Worm (Caenorhabditis elegans) whole organism, L4 larva: ENCODE data around the gene F19H6.6.

ENCODE experiments used
- F10B5.3 ChIP-seq: sonication (generic microtip); optimal IDR thresholded peaks from 2 replicates; lab custom pipeline; 2016; ENCODE audit warnings: mild to moderate bottlenecking, missing genetic modification characterization, missing compliant biosample characterization
- F44E2.7 ChIP-seq: fragments of 200-800 bp; sonication (Bioruptor generic); IDR thresholded peaks from 2 replicates; pipeline ENCODE4 v2.1.2; 2022; ENCODE audit warnings: missing genetic modification characterization, missing compliant biosample characterization
- R02D3.7 ChIP-seq: fragments of 150-350 bp; sonication (generic microtip); optimal IDR thresholded peaks from 3 replicates; lab custom pipeline; 2014; ENCODE audit warnings: missing biosample characterization, missing genetic modification characterization
- Y105C5A.15 ChIP-seq: fragments of 200-800 bp; sonication (Bioruptor generic); IDR thresholded peaks from 2 replicates; pipeline ENCODE4 v1.3.6; 2022; ENCODE audit warnings: missing genetic modification characterization, missing compliant biosample characterization
- Y5F2A.4 ChIP-seq: fragments of 200-800 bp; sonication (Bioruptor generic); optimal IDR thresholded peaks from 2 replicates; lab custom pipeline; 2018; ENCODE audit warnings: mild to moderate bottlenecking, missing genetic modification characterization, missing compliant biosample characterization
- Y75B8A.6 ChIP-seq: fragments of 200-800 bp; sonication (Bioruptor generic); IDR thresholded peaks from 2 replicates; pipeline ENCODE4 v1.3.6; 2022; ENCODE audit warnings: missing genetic modification reagents, missing genetic modification characterization, missing compliant biosample characterization
- ZK337.2 ChIP-seq: fragments of 200-800 bp; sonication (Bioruptor generic); IDR thresholded peaks from 2 replicates; pipeline ENCODE4 v1.3.6; 2022; ENCODE audit warnings: missing genetic modification reagents, missing genetic modification characterization, missing compliant biosample characterization
- ZK546.5 ChIP-seq, 2 experiments: sonication (generic microtip); optimal IDR thresholded peaks; 2 replicates each; lab custom pipeline; 2017; ENCODE audit warnings: missing biosample characterization in 2 of 2, missing genetic modification characterization in 2 of 2
- aha-1 ChIP-seq: fragments of 150-350 bp; peaks from one replicate; lab custom pipeline; 2014; ENCODE audit warnings: missing biosample characterization, missing genetic modification characterization
- ceh-28 ChIP-seq: fragments of 150-350 bp; optimal IDR thresholded peaks from 2 replicates; lab custom pipeline; 2014; ENCODE audit warnings: missing biosample characterization, missing genetic modification reagents, missing genetic modification characterization
- ceh-32 ChIP-seq: sonication (generic microtip); optimal IDR thresholded peaks from 2 replicates; lab custom pipeline; 2016; ENCODE audit warnings: mild to moderate bottlenecking, missing genetic modification characterization, missing compliant biosample characterization; ENCODE audit not compliant: poor library complexity
- ceh-62 ChIP-seq: sonication (generic microtip); optimal IDR thresholded peaks from 2 replicates; lab custom pipeline; 2017; ENCODE audit warnings: missing biosample characterization, missing genetic modification characterization
- ceh-82 ChIP-seq: sonication (generic microtip); optimal IDR thresholded peaks from 2 replicates; lab custom pipeline; 2017; ENCODE audit warnings: missing biosample characterization, missing genetic modification characterization
- cey-2 ChIP-seq: sonication (generic microtip); optimal IDR thresholded peaks from 3 replicates; lab custom pipeline; 2017; ENCODE audit warnings: missing genetic modification characterization, mild to moderate bottlenecking, missing compliant biosample characterization, antibody characterized with exemption, borderline replicate concordance; ENCODE audit not compliant: insufficient read depth
- ctbp-1 ChIP-seq: fragments of 200-800 bp; sonication (Bioruptor generic); IDR thresholded peaks from 2 replicates; pipeline ENCODE4 v1.3.6; 2022; ENCODE audit warnings: missing genetic modification reagents, missing genetic modification characterization, missing compliant biosample characterization
- daf-16 ChIP-seq, 3 experiments: sonication (generic microtip); optimal IDR thresholded peaks; 2 replicates each; lab custom pipeline; 2016 to 2017; ENCODE audit warnings: missing genetic modification characterization in 3 of 3, missing genetic modification reagents in 3 of 3, mild to moderate bottlenecking in 2 of 3, missing compliant biosample characterization in 2 of 3, missing biosample characterization in 1 of 3, moderate library complexity in 1 of 3
- daf-19 ChIP-seq: fragments of 200-800 bp; sonication (Bioruptor generic); conservative IDR thresholded peaks from 2 replicates; pipeline ENCODE4 v1.3.6; 2022; ENCODE audit warnings: missing genetic modification characterization, missing compliant biosample characterization
- daf-8 ChIP-seq: fragments of 200-800 bp; sonication (Bioruptor generic); IDR thresholded peaks from 2 replicates; pipeline ENCODE4 v1.3.6; 2022; ENCODE audit warnings: missing genetic modification characterization, missing compliant biosample characterization
- dmd-6 ChIP-seq: fragments of 200-800 bp; sonication (Bioruptor generic); IDR thresholded peaks from 2 replicates; pipeline ENCODE4 v1.3.6; 2022; ENCODE audit warnings: missing genetic modification reagents, missing genetic modification characterization, missing compliant biosample characterization
- duxl-1 ChIP-seq: sonication (generic microtip); optimal IDR thresholded peaks from 2 replicates; lab custom pipeline; 2016; ENCODE audit warnings: mild to moderate bottlenecking, missing genetic modification characterization, moderate library complexity, missing compliant biosample characterization; ENCODE audit not compliant: poor library complexity
- dve-1 ChIP-seq: sonication (generic microtip); optimal IDR thresholded peaks from 2 replicates; lab custom pipeline; 2017; ENCODE audit warnings: antibody characterized with exemption, mild to moderate bottlenecking, missing genetic modification characterization, missing compliant biosample characterization; ENCODE audit not compliant: insufficient read depth
- egl-27 ChIP-seq: sonication (generic microtip); optimal IDR thresholded peaks from 3 replicates; lab custom pipeline; 2017; ENCODE audit warnings: missing biosample characterization, missing genetic modification reagents, missing genetic modification characterization
- fos-1 ChIP-seq: fragments of 150-350 bp; optimal IDR thresholded peaks from 2 replicates; lab custom pipeline; 2014; ENCODE audit warnings: missing biosample characterization, missing genetic modification characterization
- hlh-30 ChIP-seq: sonication (generic microtip); optimal IDR thresholded peaks from 2 replicates; lab custom pipeline; 2017; ENCODE audit warnings: antibody characterized with exemption, mild to moderate bottlenecking, missing genetic modification characterization, missing compliant biosample characterization; ENCODE audit not compliant: insufficient read depth
- lin-1 ChIP-seq: fragments of 200-800 bp; sonication (Bioruptor generic); IDR thresholded peaks from 2 replicates; pipeline ENCODE4 v1.3.6; 2022; ENCODE audit warnings: missing genetic modification reagents, missing genetic modification characterization, missing compliant biosample characterization
- lir-3 ChIP-seq: sonication (generic microtip); optimal IDR thresholded peaks from 2 replicates; lab custom pipeline; 2016; ENCODE audit warnings: mild to moderate bottlenecking, missing genetic modification characterization, missing compliant biosample characterization
- madf-9 ChIP-seq: fragments of 200-800 bp; sonication (Bioruptor generic); conservative IDR thresholded peaks from 2 replicates; pipeline ENCODE4 v1.3.6; 2022; ENCODE audit warnings: missing genetic modification reagents, missing genetic modification characterization, missing compliant biosample characterization
- mep-1 ChIP-seq: fragments of 150-350 bp; sonication (generic microtip); optimal IDR thresholded peaks from 3 replicates; lab custom pipeline; 2014; ENCODE audit warnings: missing biosample characterization, missing genetic modification characterization
- mes-2 ChIP-seq: sonication (generic microtip); optimal IDR thresholded peaks from 2 replicates; lab custom pipeline; 2016; ENCODE audit warnings: missing genotype, mild to moderate bottlenecking, missing genetic modification characterization, missing compliant biosample characterization; ENCODE audit not compliant: poor library complexity, severe bottlenecking
- nhr-10 ChIP-seq: fragments of 150-350 bp; optimal IDR thresholded peaks from 2 replicates; lab custom pipeline; 2014; ENCODE audit warnings: missing biosample characterization, missing genetic modification characterization
- nhr-11 ChIP-seq: fragments of 150-350 bp; optimal IDR thresholded peaks from 2 replicates; lab custom pipeline; 2014; ENCODE audit warnings: missing biosample characterization, missing genetic modification characterization
- nhr-25 ChIP-seq: sonication (generic microtip); optimal IDR thresholded peaks from 2 replicates; lab custom pipeline; 2017; ENCODE audit warnings: missing genetic modification characterization, mild to moderate bottlenecking, missing compliant biosample characterization, antibody characterized with exemption, moderate library complexity, borderline replicate concordance; ENCODE audit not compliant: insufficient read depth
- nhr-48 ChIP-seq: sonication (generic microtip); optimal IDR thresholded peaks from 2 replicates; lab custom pipeline; 2016; ENCODE audit warnings: mild to moderate bottlenecking, missing genetic modification characterization, missing compliant biosample characterization
- nhr-6 ChIP-seq: fragments of 150-350 bp; optimal IDR thresholded peaks from 2 replicates; lab custom pipeline; 2014; ENCODE audit warnings: missing biosample characterization, missing genetic modification characterization
- nhr-76 ChIP-seq: fragments of 150-350 bp; optimal IDR thresholded peaks from 2 replicates; lab custom pipeline; 2014; ENCODE audit warnings: missing biosample characterization, missing genetic modification characterization
- pha-4 ChIP-seq, 2 experiments: fragments of 150-350 bp in 1 of 2; fragments of 200-800 bp in 1 of 2; sonication (Bioruptor generic) in 1 of 2; IDR thresholded peaks in 1 of 2; optimal IDR thresholded peaks in 1 of 2; 2 replicates each; pipeline versions ENCODE4 v1.3.6 to Lab custom; 2014 to 2022; ENCODE audit warnings: missing genetic modification characterization in 2 of 2, missing genetic modification reagents in 2 of 2, missing biosample characterization in 1 of 2, missing compliant biosample characterization in 1 of 2
- pqm-1 ChIP-seq: sonication (generic microtip); optimal IDR thresholded peaks from 2 replicates; lab custom pipeline; 2017; ENCODE audit warnings: missing biosample characterization, missing genetic modification characterization
- rbr-2 ChIP-seq: sonication (generic microtip); optimal IDR thresholded peaks from 2 replicates; lab custom pipeline; 2016; ENCODE audit warnings: missing genotype, missing genetic modification characterization, missing compliant biosample characterization
- sdz-12 ChIP-seq: fragments of 200-800 bp; sonication (Bioruptor generic); optimal IDR thresholded peaks from 2 replicates; lab custom pipeline; 2018; ENCODE audit warnings: mild to moderate bottlenecking, missing genetic modification characterization, missing compliant biosample characterization
- snpc-1.2 ChIP-seq: fragments of 200-800 bp; sonication (Bioruptor generic); IDR thresholded peaks from 2 replicates; pipeline ENCODE4 v1.3.6; 2022; ENCODE audit warnings: missing genetic modification reagents, missing genetic modification characterization, missing compliant biosample characterization
- spr-1 ChIP-seq: sonication (generic microtip); optimal IDR thresholded peaks from 2 replicates; lab custom pipeline; 2016; ENCODE audit warnings: mild to moderate bottlenecking, missing genetic modification characterization, missing compliant biosample characterization
- tra-1 ChIP-seq: fragments of 200-800 bp; sonication (Bioruptor generic); IDR thresholded peaks from 2 replicates; pipeline ENCODE4 v1.3.6; 2022; ENCODE audit warnings: missing genetic modification reagents, missing genetic modification characterization, missing compliant biosample characterization
- unc-62 ChIP-seq, 3 experiments: fragments of 150-350 bp in 1 of 3; sonication (generic microtip); optimal IDR thresholded peaks in 2 of 3; peaks in 1 of 3; 1 replicate in 1 of 3; 2 replicates in 2 of 3; lab custom pipeline; 2014 to 2017; ENCODE audit warnings: missing biosample characterization in 3 of 3, missing genetic modification characterization in 3 of 3, missing genetic modification reagents in 3 of 3, missing genotype in 1 of 3
- vab-7 ChIP-seq: fragments of 200-800 bp; sonication (Bioruptor generic); IDR thresholded peaks from 2 replicates; pipeline ENCODE4 v1.3.6; 2022; ENCODE audit warnings: missing genetic modification reagents, missing genetic modification characterization, missing compliant biosample characterization
- zag-1 ChIP-seq: fragments of 150-350 bp; optimal IDR thresholded peaks from 2 replicates; lab custom pipeline; 2014; ENCODE audit warnings: missing biosample characterization, missing genetic modification characterization
- zfp-3 ChIP-seq: fragments of 200-800 bp; sonication (Bioruptor generic); conservative IDR thresholded peaks from 2 replicates; pipeline ENCODE4 v1.3.6; 2022; ENCODE audit warnings: missing genetic modification reagents, missing genetic modification characterization, missing compliant biosample characterization
- zip-11 ChIP-seq: fragments of 200-800 bp; sonication (Bioruptor generic); IDR thresholded peaks from 2 replicates; pipeline ENCODE4 v1.3.6; 2022; ENCODE audit warnings: missing genetic modification characterization, missing compliant biosample characterization
- zip-2 ChIP-seq: fragments of 150-350 bp; optimal IDR thresholded peaks from 2 replicates; lab custom pipeline; 2014; ENCODE audit warnings: missing biosample characterization, missing genetic modification characterization
- ztf-7 ChIP-seq: fragments of 150-350 bp; optimal IDR thresholded peaks from 2 replicates; lab custom pipeline; 2014; ENCODE audit warnings: missing biosample characterization, missing genetic modification characterization

The F19H6.6 gene

DNA sequence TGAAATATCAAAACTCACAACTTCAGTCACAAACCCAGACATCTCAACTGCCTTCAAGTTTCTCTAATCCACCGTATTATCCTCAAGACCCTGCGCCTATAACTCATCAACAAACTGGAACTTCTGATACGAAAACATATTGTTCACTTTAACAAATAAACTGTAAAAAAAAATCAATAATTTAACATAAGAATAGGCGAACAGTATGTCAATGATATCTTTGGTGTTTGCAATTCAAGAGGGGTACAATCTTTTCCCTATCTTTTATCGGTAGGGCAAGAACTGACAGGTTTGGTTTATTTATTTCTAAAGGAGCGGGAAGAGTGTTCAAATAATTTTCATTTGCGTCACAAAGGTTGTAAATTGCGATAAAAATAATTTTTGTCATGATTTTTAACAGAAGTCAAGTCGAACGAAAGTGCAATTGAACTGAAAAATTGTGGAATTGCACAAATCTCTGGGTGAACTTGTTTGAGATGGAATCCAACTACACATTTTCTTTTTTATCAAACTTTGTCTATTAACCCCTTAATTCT lies 2.4 kb downstream of the F19H6.6 start (continued):
- TF ChIP-seq ceh-28 (peak; percentile 98), rbr-2 (tag; lab: Kevin White, UChicago) (peak; percentile 99), F44E2.7 (GFP tag; lab: Robert Waterston, UW) (no peak), nhr-10 (tag; lab: Kevin White, UChicago) (peak; percentile 98), ceh-82 (tag; lab: Kevin White, UChicago) (peak; percentile 72), lir-3 (tag; lab: Kevin White, UChicago) (peak; percentile 94), ceh-32 (peak; percentile 89), egl-27 (tag; lab: Kevin White, UChicago) (peak; percentile 69), madf-9 (GFP tag; lab: Robert Waterston, UW) (peak; percentile 95), F10B5.3 (tag; lab: Kevin White, UChicago) (peak; percentile 95), sdz-12 (GFP tag; lab: Kevin White, UChicago) (no peak), ZK546.5 (tag; optimal IDR thresholded peaks at IDR 0.05; lab: Kevin White, UChicago) (peak; percentile 29 to 68), snpc-1.2 (GFP tag; lab: Robert Waterston, UW) (no peak), ceh-62 (tag; lab: Kevin White, UChicago) (peak; percentile 40), zfp-3 (GFP tag; lab: Robert Waterston, UW) (peak; percentile 95), mep-1 (tag; lab: Kevin White, UChicago) (peak; percentile 100), daf-8 (GFP tag; lab: Robert Waterston, UW) (peak; percentile 57; the same call in 1 of the 2 replicates), nhr-6 (tag; lab: Kevin White, UChicago) (peak; percentile 97), hlh-30 (tag; lab: Kevin White, UChicago) (peak; percentile 93), dmd-6 (GFP tag; lab: Robert Waterston, UW) (peak; percentile 97), Y75B8A.6 (GFP tag; lab: Robert Waterston, UW) (no peak), vab-7 (GFP tag; lab: Robert Waterston, UW) (peak; percentile 84; the same call in 1 of the 2 replicates), nhr-25 (tag; lab: Kevin White, UChicago) (peak; percentile 84), ztf-7 (tag; lab: Kevin White, UChicago) (peak; percentile 95), daf-19 (GFP tag; lab: Robert Waterston, UW) (peak; percentile 67), ZK337.2 (peak; percentile 83; the same call in 1 of the 2 replicates), dve-1 (tag; lab: Kevin White, UChicago) (peak; percentile 100), cey-2 (tag; lab: Kevin White, UChicago) (peak; percentile 86), zip-11 (GFP tag; lab: Robert Waterston, UW) (no peak), pha-4 (GFP tag; IDR thresholded peaks at IDR 0.05; lab: Robert Waterston, UW) (peak; percentile 96), pha-4 (tag; optimal IDR thresholded peaks at IDR 0.05; lab: Kevin White, UChicago) (peak; percentile 95), nhr-76 (tag; lab: Kevin White, UChicago) (peak; percentile 87), nhr-48 (tag; lab: Kevin White, UChicago) (peak; percentile 97), ctbp-1 (peak; percentile 98), spr-1 (tag; lab: Kevin White, UChicago) (peak; percentile 96), R02D3.7 (peak; percentile 32), pqm-1 (tag; lab: Kevin White, UChicago) (peak; percentile 65), zag-1 (tag; lab: Kevin White, UChicago) (peak; percentile 90), daf-16 (GFP tag; optimal IDR thresholded peaks at IDR 0.05; lab: Kevin White, UChicago) (peak; percentile 94 to 99), daf-16 (tag; optimal IDR thresholded peaks at IDR 0.05; lab: Kevin White, UChicago) (peak; percentile 99)

DNA sequence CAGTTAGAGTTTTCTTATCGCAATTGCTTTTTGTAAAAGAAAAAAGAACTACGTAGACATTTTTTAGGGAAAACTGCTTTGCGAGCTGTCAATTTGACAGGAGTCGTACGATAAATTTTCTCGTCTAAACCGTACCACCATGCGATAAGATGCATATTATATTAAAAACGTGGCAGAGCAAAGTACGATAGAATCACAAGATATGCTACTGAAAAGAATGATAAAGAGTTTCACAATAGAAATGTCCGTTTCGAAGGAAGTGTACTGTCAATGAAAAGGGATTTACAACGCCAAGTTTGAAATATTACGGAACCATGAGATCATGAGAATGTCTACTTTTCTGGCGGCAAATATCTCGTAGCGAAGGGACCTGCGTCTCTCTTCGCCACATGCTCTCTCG lies 4.2 kb downstream of the F19H6.6 start, which contains the start of gene F19H6.5:
Gene F19H6.5 (minus strand): TSS at position 101 of the 400 bp plus-strand sequence.
- TF ChIP-seq lin-1 (GFP tag; lab: Robert Waterston, UW) (no peak), fos-1 (tag; lab: Kevin White, UChicago) (no peak), zip-2 (tag; lab: Kevin White, UChicago) (no peak), duxl-1 (tag; lab: Kevin White, UChicago) (no peak), nhr-11 (tag; lab: Kevin White, UChicago) (no peak), unc-62 (GFP tag; optimal IDR thresholded peaks at IDR 0.05 in 1 of 2; lab: Kevin White, UChicago) (no peak), unc-62 (tag; optimal IDR thresholded peaks at IDR 0.05; lab: Kevin White, UChicago) (no peak), tra-1 (GFP tag; lab: Robert Waterston, UW) (no peak), aha-1 (no peak), zfp-3 (GFP tag; lab: Robert Waterston, UW) (no peak), mes-2 (tag; lab: Kevin White, UChicago) (no peak), ztf-7 (tag; lab: Kevin White, UChicago) (no peak), Y5F2A.4 (no peak), Y105C5A.15 (GFP tag; lab: Robert Waterston, UW) (no peak)
